Fruit fly (Drosophila melanogaster) whole organism, prepupa: ENCODE measurements around the gene Papst2.

ENCODE experiments used
- Blimp-1 ChIP-seq: fragments of 200-800 bp; sonication (Bioruptor generic); optimal IDR thresholded peaks from 3 replicates; lab custom pipeline; 2017; ENCODE audit warnings: missing biosample characterization, missing genetic modification characterization, mild to moderate bottlenecking, moderate library complexity, missing genetic modification reagents
- CG10631 ChIP-seq: fragments of 200-800 bp; sonication (Bioruptor generic); optimal IDR thresholded peaks from 2 replicates; lab custom pipeline; 2016; ENCODE audit warnings: missing biosample characterization, missing genetic modification characterization
- CG10669 ChIP-seq: fragments of 200-800 bp; sonication (Bioruptor generic); optimal IDR thresholded peaks from 3 replicates; lab custom pipeline; 2018; ENCODE audit warnings: missing biosample characterization, mild to moderate bottlenecking, missing genetic modification characterization, moderate library complexity
- CG11294 ChIP-seq: fragments of 200-800 bp; sonication (Bioruptor generic); IDR thresholded peaks from 2 replicates; pipeline ENCODE4 v1.3.6; 2022; ENCODE audit warnings: missing biosample characterization, missing genetic modification characterization
- CG11762 ChIP-seq: fragments of 200-800 bp; sonication (Bioruptor generic); optimal IDR thresholded peaks from 3 replicates; lab custom pipeline; 2016; ENCODE audit warnings: missing biosample characterization, missing genetic modification characterization; ENCODE audit not compliant: insufficient read depth
- CG11902 ChIP-seq: fragments of 200-800 bp; sonication (Bioruptor generic); optimal IDR thresholded peaks from 3 replicates; lab custom pipeline; 2016; ENCODE audit warnings: missing biosample characterization, missing genetic modification characterization
- CG1621 ChIP-seq: fragments of 200-800 bp; sonication (Bioruptor generic); optimal IDR thresholded peaks from 3 replicates; lab custom pipeline; 2018; ENCODE audit warnings: missing biosample characterization, mild to moderate bottlenecking, missing genetic modification characterization
- CG16779 ChIP-seq: fragments of 200-800 bp; sonication (Bioruptor generic); optimal IDR thresholded peaks from 3 replicates; lab custom pipeline; 2017; ENCODE audit warnings: missing biosample characterization, mild to moderate bottlenecking, missing genetic modification characterization
- CG3032 ChIP-seq: fragments of 200-800 bp; optimal IDR thresholded peaks from 2 replicates; lab custom pipeline; 2019; ENCODE audit warnings: missing biosample characterization, mild to moderate bottlenecking, missing genetic modification characterization, moderate library complexity
- CG31627 ChIP-seq: fragments of 200-800 bp; sonication (Bioruptor generic); optimal IDR thresholded peaks from 3 replicates; lab custom pipeline; 2016; ENCODE audit warnings: missing biosample characterization, missing genetic modification characterization
- CG32006 ChIP-seq: fragments of 200-800 bp; sonication (Bioruptor generic); optimal IDR thresholded peaks from 3 replicates; lab custom pipeline; 2017; ENCODE audit warnings: missing biosample characterization, mild to moderate bottlenecking, missing genetic modification characterization
- CG34406 ChIP-seq: fragments of 200-800 bp; sonication (Bioruptor generic); optimal IDR thresholded peaks from 3 replicates; lab custom pipeline; 2016; ENCODE audit warnings: missing biosample characterization, missing genetic modification characterization
- CG3919 ChIP-seq: fragments of 200-800 bp; sonication (Bioruptor generic); optimal IDR thresholded peaks from 3 replicates; lab custom pipeline; 2016; ENCODE audit warnings: missing biosample characterization, missing genetic modification characterization
- CG4318 ChIP-seq: fragments of 200-800 bp; sonication (Bioruptor generic); optimal IDR thresholded peaks from 3 replicates; lab custom pipeline; 2017; ENCODE audit warnings: missing biosample characterization, mild to moderate bottlenecking, missing genetic modification characterization
- CG6163 ChIP-seq: fragments of 200-800 bp; sonication (Bioruptor generic); IDR thresholded peaks from 3 replicates; pipeline ENCODE4 v1.3.6; 2022; ENCODE audit warnings: missing biosample characterization, missing genetic modification characterization
- CG6276 ChIP-seq: fragments of 200-800 bp; sonication (Bioruptor generic); optimal IDR thresholded peaks from 2 replicates; lab custom pipeline; 2017; ENCODE audit warnings: missing biosample characterization, mild to moderate bottlenecking, missing genetic modification characterization
- CG6792 ChIP-seq: fragments of 200-800 bp; sonication (Bioruptor generic); optimal IDR thresholded peaks from 3 replicates; lab custom pipeline; 2016; ENCODE audit warnings: missing biosample characterization, missing genetic modification characterization
- CG6808 ChIP-seq: fragments of 200-800 bp; sonication (Bioruptor generic); optimal IDR thresholded peaks from 3 replicates; lab custom pipeline; 2017; ENCODE audit warnings: missing biosample characterization, missing genetic modification characterization, mild to moderate bottlenecking, moderate library complexity, missing genetic modification reagents
- CG6854 ChIP-seq: fragments of 200-800 bp; sonication (Bioruptor generic); optimal IDR thresholded peaks from 2 replicates; lab custom pipeline; 2017; ENCODE audit warnings: missing biosample characterization, mild to moderate bottlenecking, missing genetic modification characterization
- CG7368 ChIP-seq: fragments of 200-800 bp; sonication (Bioruptor generic); optimal IDR thresholded peaks from 3 replicates; lab custom pipeline; 2016; ENCODE audit warnings: missing biosample characterization, missing genetic modification characterization
- CG8119 ChIP-seq: fragments of 200-800 bp; sonication (Bioruptor generic); IDR thresholded peaks from 3 replicates; pipeline ENCODE4 v1.3.6; 2022; ENCODE audit warnings: missing biosample characterization, missing genetic modification characterization
- CG8319 ChIP-seq: fragments of 200-800 bp; sonication (Bioruptor generic); optimal IDR thresholded peaks from 3 replicates; lab custom pipeline; 2016; ENCODE audit warnings: missing biosample characterization, missing genetic modification characterization
- CG8632 ChIP-seq: fragments of 200-800 bp; sonication (Bioruptor generic); optimal IDR thresholded peaks from 3 replicates; lab custom pipeline; 2016; ENCODE audit warnings: missing biosample characterization, missing genetic modification characterization
- Eip75B ChIP-seq: fragments of 200-800 bp; sonication (Bioruptor generic); optimal IDR thresholded peaks from 3 replicates; lab custom pipeline; 2016; ENCODE audit warnings: missing biosample characterization, missing genetic modification characterization
- Eip93F ChIP-seq: fragments of 200-800 bp; sonication (Bioruptor generic); optimal IDR thresholded peaks from 2 replicates; lab custom pipeline; 2016; ENCODE audit warnings: missing biosample characterization, mild to moderate bottlenecking, missing genetic modification characterization
- Ets96B ChIP-seq: fragments of 200-800 bp; optimal IDR thresholded peaks from 2 replicates; lab custom pipeline; 2019; ENCODE audit warnings: missing biosample characterization, mild to moderate bottlenecking, missing genetic modification characterization, moderate library complexity
- Gug ChIP-seq: fragments of 200-800 bp; sonication (Bioruptor generic); IDR thresholded peaks from 2 replicates; pipeline ENCODE4 v1.3.6; 2022; ENCODE audit warnings: missing biosample characterization, missing genetic modification characterization
- Hr38 ChIP-seq: sonication (Bioruptor generic); optimal IDR thresholded peaks from 2 replicates; lab custom pipeline; 2016; ENCODE audit warnings: missing biosample characterization, missing genetic modification characterization
- Lpt ChIP-seq: fragments of 200-800 bp; sonication (Bioruptor generic); optimal IDR thresholded peaks from 3 replicates; lab custom pipeline; 2016; ENCODE audit warnings: missing biosample characterization, missing genetic modification characterization
- Smox ChIP-seq: fragments of 200-800 bp; sonication (Bioruptor generic); optimal IDR thresholded peaks from 3 replicates; lab custom pipeline; 2016; ENCODE audit warnings: missing biosample characterization, missing genetic modification characterization
- Sox102F ChIP-seq: fragments of 200-800 bp; sonication (Bioruptor generic); optimal IDR thresholded peaks from 2 replicates; lab custom pipeline; 2016; ENCODE audit warnings: missing biosample characterization, mild to moderate bottlenecking, missing genetic modification characterization
- Sox14 ChIP-seq: fragments of 200-800 bp; sonication (Bioruptor generic); optimal IDR thresholded peaks from 3 replicates; lab custom pipeline; 2016; ENCODE audit warnings: missing biosample characterization, missing genetic modification characterization
- Sox15 ChIP-seq: fragments of 200-800 bp; sonication (Bioruptor generic); optimal IDR thresholded peaks from 3 replicates; lab custom pipeline; 2016; ENCODE audit warnings: missing biosample characterization, missing genetic modification characterization
- achi ChIP-seq: fragments of 200-800 bp; sonication (Bioruptor generic); optimal IDR thresholded peaks from 3 replicates; lab custom pipeline; 2016; ENCODE audit warnings: missing biosample characterization, missing genetic modification characterization
- acj6 ChIP-seq: fragments of 200-800 bp; sonication (Bioruptor generic); optimal IDR thresholded peaks from 3 replicates; lab custom pipeline; 2016; ENCODE audit warnings: missing biosample characterization, missing genetic modification characterization
- cyc ChIP-seq: fragments of 200-800 bp; sonication (Bioruptor generic); optimal IDR thresholded peaks from 3 replicates; lab custom pipeline; 2016; ENCODE audit warnings: missing biosample characterization, missing genetic modification characterization
- dac ChIP-seq: fragments of 200-800 bp; sonication (Bioruptor generic); optimal IDR thresholded peaks from 2 replicates; lab custom pipeline; 2017; ENCODE audit warnings: missing biosample characterization, mild to moderate bottlenecking, missing genetic modification characterization
- dsx ChIP-seq: fragments of 200-800 bp; optimal IDR thresholded peaks from 3 replicates; lab custom pipeline; 2019; ENCODE audit warnings: missing biosample characterization, mild to moderate bottlenecking, missing genetic modification characterization, moderate library complexity; ENCODE audit not compliant: poor library complexity, severe bottlenecking
- eg ChIP-seq: fragments of 200-800 bp; sonication (Bioruptor generic); IDR thresholded peaks from 3 replicates; pipeline ENCODE4 v1.3.6; 2022; ENCODE audit warnings: missing biosample characterization, missing genetic modification characterization
- esn ChIP-seq: fragments of 200-800 bp; sonication (Bioruptor generic); optimal IDR thresholded peaks from 2 replicates; lab custom pipeline; 2016; ENCODE audit warnings: missing biosample characterization, mild to moderate bottlenecking, missing genetic modification characterization, moderate library complexity
- fd59A ChIP-seq: fragments of 200-800 bp; sonication (Bioruptor generic); optimal IDR thresholded peaks from 2 replicates; lab custom pipeline; 2017; ENCODE audit warnings: missing biosample characterization, mild to moderate bottlenecking, missing genetic modification characterization, missing genetic modification reagents
- fd85E ChIP-seq: fragments of 200-800 bp; sonication (Bioruptor generic); optimal IDR thresholded peaks from 3 replicates; lab custom pipeline; 2016; ENCODE audit warnings: missing biosample characterization, missing genetic modification characterization
- fkh ChIP-seq: fragments of 200-800 bp; sonication (Bioruptor generic); optimal IDR thresholded peaks from 3 replicates; lab custom pipeline; 2017; ENCODE audit warnings: missing biosample characterization, mild to moderate bottlenecking, missing genetic modification characterization, moderate library complexity
- lz ChIP-seq: fragments of 200-800 bp; sonication (Bioruptor generic); optimal IDR thresholded peaks from 3 replicates; lab custom pipeline; 2016; ENCODE audit warnings: missing biosample characterization, missing genetic modification characterization
- net ChIP-seq: fragments of 200-800 bp; sonication (Bioruptor generic); optimal IDR thresholded peaks from 3 replicates; lab custom pipeline; 2016; ENCODE audit warnings: missing biosample characterization, missing genetic modification characterization
- pdm3 ChIP-seq: fragments of 200-800 bp; sonication (Bioruptor generic); optimal IDR thresholded peaks from 3 replicates; lab custom pipeline; 2016; ENCODE audit warnings: missing biosample characterization, missing genetic modification characterization
- salr ChIP-seq, 2 experiments: fragments of 200-800 bp; sonication (Bioruptor generic); optimal IDR thresholded peaks; 3 replicates each; lab custom pipeline; 2016 to 2018; ENCODE audit warnings: missing biosample characterization in 2 of 2, missing genetic modification characterization in 2 of 2, mild to moderate bottlenecking in 1 of 2
- spab ChIP-seq: fragments of 200-800 bp; sonication (Bioruptor generic); optimal IDR thresholded peaks from 2 replicates; lab custom pipeline; 2017; ENCODE audit warnings: missing biosample characterization, mild to moderate bottlenecking, missing genetic modification characterization, missing genetic modification reagents
- topi ChIP-seq: fragments of 200-800 bp; sonication (Bioruptor generic); optimal IDR thresholded peaks from 3 replicates; lab custom pipeline; 2016; ENCODE audit warnings: missing biosample characterization, missing genetic modification characterization
- vri ChIP-seq: fragments of 200-800 bp; sonication (Bioruptor generic); optimal IDR thresholded peaks from 3 replicates; lab custom pipeline; 2016; ENCODE audit warnings: missing biosample characterization, mild to moderate bottlenecking, missing genetic modification characterization

Gene Papst2

DNA sequence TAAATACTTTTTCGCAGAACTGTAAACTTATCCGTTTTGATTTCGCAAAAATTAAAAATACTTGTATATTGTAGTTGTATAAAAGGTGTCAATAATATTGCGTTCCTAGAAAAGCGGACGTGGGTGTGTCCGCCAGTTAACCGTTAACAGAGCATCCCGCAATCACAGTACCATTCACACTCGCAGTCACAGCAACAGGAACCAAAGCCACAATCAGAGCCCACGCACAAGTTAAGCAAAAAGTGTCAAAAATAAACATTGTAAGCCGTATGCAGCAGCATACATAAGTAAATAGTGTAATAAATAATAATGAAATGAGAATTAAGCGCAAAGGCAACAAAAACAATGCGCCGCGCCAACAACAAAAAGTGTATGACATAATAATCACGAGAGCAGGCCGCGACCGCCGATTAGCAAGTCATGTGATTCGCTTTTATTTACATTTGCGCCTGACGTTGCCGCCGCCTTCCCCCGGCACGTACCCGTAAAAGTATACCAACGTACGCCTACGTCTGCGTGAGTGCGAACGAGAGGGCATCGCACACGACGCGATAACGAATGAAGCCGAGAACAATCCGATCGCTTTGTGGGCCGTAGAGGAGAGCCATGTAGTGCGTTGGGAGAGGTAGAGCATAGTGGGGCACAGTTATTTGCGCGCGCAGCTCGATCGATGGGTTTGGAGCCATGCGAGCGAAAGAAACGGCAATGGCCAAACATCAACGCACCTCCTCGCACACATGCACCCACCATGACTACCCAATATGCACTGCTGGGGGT, 32.7 kb upstream of the Papst2 start:
- peak; percentile 12 for TF ChIP-seq CG11902 (GFP tag; lab: Kevin White, UChicago)
- peak; percentile 29 for TF ChIP-seq topi (GFP tag; lab: Kevin White, UChicago)
- no peak for TF ChIP-seq CG11294 (GFP tag; lab: Robert Waterston, UW)
- no peak for TF ChIP-seq net (GFP tag; lab: Kevin White, UChicago)
- TF ChIP-seq CG31627 (GFP tag; lab: Kevin White, UChicago): peak; percentile 46
- no peak for TF ChIP-seq CG4318 (GFP tag; lab: Kevin White, UChicago)
- TF ChIP-seq salr (GFP tag; optimal IDR thresholded peaks at IDR 0.05; lab: Kevin White, UChicago): peak in 1 of 2 experiments; percentile 14
- TF ChIP-seq CG32006 (GFP tag; lab: Kevin White, UChicago): peak; percentile 26
- TF ChIP-seq achi: no peak
- no peak for TF ChIP-seq fd85E (GFP tag; lab: Kevin White, UChicago)
- peak; percentile 47 for TF ChIP-seq esn
- no peak; the same call in 2 of the 3 replicates for TF ChIP-seq CG8119
- TF ChIP-seq pdm3 (GFP tag; lab: Kevin White, UChicago): peak; percentile 26
- TF ChIP-seq dac: no peak
- no peak for TF ChIP-seq CG10631 (GFP tag; lab: Kevin White, UChicago)
- peak; percentile 46 for TF ChIP-seq Gug
- TF ChIP-seq CG6276 (GFP tag; lab: Kevin White, UChicago): no peak
- peak; percentile 29 for TF ChIP-seq CG16779 (tag; lab: Kevin White, UChicago)
- peak; percentile 50 for TF ChIP-seq Lpt
- TF ChIP-seq eg (GFP tag; lab: Robert Waterston, UW): peak; percentile 29
- TF ChIP-seq Ets96B (tag; lab: Kevin White, UChicago): no peak
- TF ChIP-seq Blimp-1 (GFP tag; lab: Kevin White, UChicago): peak; percentile 30
- TF ChIP-seq dsx (GFP tag; lab: Kevin White, UChicago): peak; percentile 41
- TF ChIP-seq acj6: peak; percentile 29
- TF ChIP-seq Smox: peak; percentile 47
- TF ChIP-seq CG11762 (GFP tag; lab: Kevin White, UChicago): no peak
- TF ChIP-seq Sox102F (GFP tag; lab: Kevin White, UChicago): peak; percentile 6
- peak; percentile 43 for TF ChIP-seq CG6854 (GFP tag; lab: Kevin White, UChicago)
- peak; percentile 99 for TF ChIP-seq fkh (GFP tag; lab: Kevin White, UChicago)
- peak; percentile 15 for TF ChIP-seq cyc
- TF ChIP-seq CG34406: peak; percentile 45
- peak; percentile 21 for TF ChIP-seq Eip93F (GFP tag; lab: Kevin White, UChicago)
- peak; percentile 56 for TF ChIP-seq Eip75B (GFP tag; lab: Kevin White, UChicago)
- TF ChIP-seq CG1621 (tag; lab: Kevin White, UChicago): peak; percentile 67
- TF ChIP-seq Sox14: peak; percentile 75
- TF ChIP-seq fd59A (GFP tag; lab: Kevin White, UChicago): no peak
- TF ChIP-seq CG6163 (GFP tag; lab: Robert Waterston, UW): peak; percentile 35
- no peak for TF ChIP-seq CG7368 (GFP tag; lab: Kevin White, UChicago)
- peak; percentile 100 for TF ChIP-seq vri (GFP tag; lab: Kevin White, UChicago)
- no peak for TF ChIP-seq CG6808
- TF ChIP-seq Hr38: no peak
- TF ChIP-seq CG8632 (GFP tag; lab: Kevin White, UChicago): peak; percentile 38
- peak; percentile 1 for TF ChIP-seq CG3919 (GFP tag; lab: Kevin White, UChicago)
- TF ChIP-seq CG3032 (tag; lab: Kevin White, UChicago): no peak
- TF ChIP-seq spab: no peak
- TF ChIP-seq lz: peak; percentile 48
- TF ChIP-seq CG8319: no peak
- TF ChIP-seq CG6792 (GFP tag; lab: Kevin White, UChicago): peak; percentile 22
- no peak for TF ChIP-seq Sox15 (GFP tag; lab: Kevin White, UChicago)
- peak; percentile 34 for TF ChIP-seq CG10669 (GFP tag; lab: Kevin White, UChicago)
